Worm (Caenorhabditis elegans): ENCODE results near the gene C13F10.1.

C13F10.1 gene

ce11 chrV:7196498-7196966, 27.3 kb upstream of the C13F10.1 start, which contains the start of gene F09G2.2:
Gene F09G2.2, plus strand, starts transcription at chrV:7196916.
- TF ChIP-seq rnt-1 (tag; optimal IDR thresholded peaks at IDR 0.05) (peak; percentile 50), ceh-14 (tag; optimal IDR thresholded peaks at IDR 0.05) (peak; percentile 1), ceh-31 (tag; optimal IDR thresholded peaks at IDR 0.05) (peak; percentile 72), unc-42 (tag; optimal IDR thresholded peaks at IDR 0.05) (peak; percentile 58), fkh-6 (tag; optimal IDR thresholded peaks at IDR 0.05) (no peak), fkh-10 (GFP tag; optimal IDR thresholded peaks at IDR 0.05) (no peak), ceh-24 (tag; optimal IDR thresholded peaks at IDR 0.05) (no peak), lin-11 (tag; optimal IDR thresholded peaks at IDR 0.05) (no peak), pag-3 (tag; optimal IDR thresholded peaks at IDR 0.05; ENCODE audit: borderline replicate concordance) (no peak), nfya-1 (tag; optimal IDR thresholded peaks at IDR 0.05) (peak; percentile 88), C38D4.7 (GFP tag; optimal IDR thresholded peaks at IDR 0.05) (no peak), ceh-45 (GFP tag; IDR thresholded peaks at IDR 0.05) (no peak), pros-1 (tag; optimal IDR thresholded peaks at IDR 0.05) (peak; percentile 20), unc-86 (tag; optimal IDR thresholded peaks at IDR 0.05) (no peak), ceh-34 (tag; optimal IDR thresholded peaks at IDR 0.05) (peak; percentile 39), npax-4 (tag; optimal IDR thresholded peaks at IDR 0.05) (no peak), C08G9.2 (tag; optimal IDR thresholded peaks at IDR 0.05) (no peak), ceh-48 (tag; optimal IDR thresholded peaks at IDR 0.05) (no peak), lim-6 (tag; optimal IDR thresholded peaks at IDR 0.05) (no peak), elt-2 (tag; optimal IDR thresholded peaks at IDR 0.05) (peak; percentile 31), ahr-1 (tag; optimal IDR thresholded peaks at IDR 0.05) (no peak), K09A11.1 (tag; optimal IDR thresholded peaks at IDR 0.05; ENCODE audit: insufficient read depth) (no peak), ceh-2 (tag; optimal IDR thresholded peaks at IDR 0.05) (no peak), hlh-13 (GFP tag; optimal IDR thresholded peaks at IDR 0.05) (no peak), pqm-1 (tag; optimal IDR thresholded peaks at IDR 0.05) (no peak), ceh-30 (tag; optimal IDR thresholded peaks at IDR 0.05) (peak; percentile 17), dmd-4 (tag; optimal IDR thresholded peaks at IDR 0.05; ENCODE audit: borderline replicate concordance) (no peak), ceh-18 (tag; optimal IDR thresholded peaks at IDR 0.05) (peak; percentile 48), che-1 (tag; optimal IDR thresholded peaks at IDR 0.05) (no peak), ref-2 (tag; optimal IDR thresholded peaks at IDR 0.05) (peak; percentile 25), sox-2 (GFP tag; IDR thresholded peaks at IDR 0.05) (no peak), sdc-2 (tag; optimal IDR thresholded peaks at IDR 0.05) (no peak), pat-9 (tag; optimal IDR thresholded peaks at IDR 0.05) (no peak), ets-4 (tag; optimal IDR thresholded peaks at IDR 0.05) (no peak), hlh-30 (tag; optimal IDR thresholded peaks at IDR 0.05; ENCODE audit: insufficient read depth) (peak; percentile 43), tbx-2 (tag; optimal IDR thresholded peaks at IDR 0.05) (peak; percentile 64), madf-2 (tag; optimal IDR thresholded peaks at IDR 0.05) (peak; percentile 23), ztf-16 (tag; optimal IDR thresholded peaks at IDR 0.05) (no peak), ceh-19 (GFP tag; optimal IDR thresholded peaks at IDR 0.05) (no peak), dve-1 (tag; optimal IDR thresholded peaks at IDR 0.05) (peak; percentile 42), ama-1 (optimal IDR thresholded peaks at IDR 0.05) (no peak), zip-5 (tag; optimal IDR thresholded peaks at IDR 0.05) (no peak), unc-55 (GFP tag; optimal IDR thresholded peaks at IDR 0.05) (peak; percentile 73), ttx-3 (tag; optimal IDR thresholded peaks at IDR 0.05) (no peak)

- no peak for TF ChIP-seq ttx-3 (tag; optimal IDR thresholded peaks at IDR 0.05)
- TF ChIP-seq elt-4 (tag; optimal IDR thresholded peaks at IDR 0.05): no peak
- no peak for TF ChIP-seq dmd-4 (tag; optimal IDR thresholded peaks at IDR 0.05; ENCODE audit: borderline replicate concordance)
- TF ChIP-seq unc-3 (GFP tag; conservative IDR thresholded peaks at IDR 0.05): no peak
- no peak for TF ChIP-seq unc-3 (tag; optimal IDR thresholded peaks at IDR 0.05)
- TF ChIP-seq syd-9 (tag; optimal IDR thresholded peaks at IDR 0.05): no peak
- TF ChIP-seq pros-1 (tag; optimal IDR thresholded peaks at IDR 0.05): no peak
- TF ChIP-seq F13H6.1 (tag; optimal IDR thresholded peaks at IDR 0.05): no peak
- no peak for TF ChIP-seq ceh-24 (tag; optimal IDR thresholded peaks at IDR 0.05)
- TF ChIP-seq unc-86 (tag; optimal IDR thresholded peaks at IDR 0.05): no peak
- TF ChIP-seq sox-2 (GFP tag; IDR thresholded peaks at IDR 0.05): no peak
- TF ChIP-seq ceh-48 (tag; optimal IDR thresholded peaks at IDR 0.05): no peak
- TF ChIP-seq pax-1 (tag; optimal IDR thresholded peaks at IDR 0.05): no peak
- no peak for TF ChIP-seq pqm-1 (tag; optimal IDR thresholded peaks at IDR 0.05)
- TF ChIP-seq npax-4 (tag; optimal IDR thresholded peaks at IDR 0.05): no peak
- no peak for TF ChIP-seq eyg-1 (tag; optimal IDR thresholded peaks at IDR 0.05)
- no peak for TF ChIP-seq che-1 (tag; optimal IDR thresholded peaks at IDR 0.05)
- TF ChIP-seq hlh-30 (tag; optimal IDR thresholded peaks at IDR 0.05; ENCODE audit: insufficient read depth): no peak
- TF ChIP-seq ref-2 (tag; optimal IDR thresholded peaks at IDR 0.05): no peak
These were observed 26.8 kb upstream of the C13F10.1 start for ce11 chrV:7197036-7197435.
